Worm (Caenorhabditis elegans) whole organism, L1 larva: Measurements from ENCODE around the gene srbc-62.

Experiments used
- C16A3.4 ChIP-seq: fragments of 150-350 bp; optimal IDR thresholded peaks from 2 replicates; lab custom pipeline; 2014; ENCODE audit warnings: missing biosample characterization, missing genetic modification characterization
- C34B4.2 ChIP-seq: sonication (generic microtip); optimal IDR thresholded peaks from 2 replicates; lab custom pipeline; 2017; ENCODE audit warnings: mild to moderate bottlenecking, missing genetic modification characterization, missing compliant biosample characterization
- aha-1 ChIP-seq: fragments of 150-350 bp; optimal IDR thresholded peaks from 2 replicates; lab custom pipeline; 2014; ENCODE audit warnings: missing biosample characterization, missing genetic modification characterization
- alr-1 ChIP-seq: fragments of 200-800 bp; sonication (Bioruptor generic); optimal IDR thresholded peaks from 2 replicates; lab custom pipeline; 2018; ENCODE audit warnings: borderline replicate concordance, mild to moderate bottlenecking, missing genetic modification characterization, missing compliant biosample characterization
- blmp-1 ChIP-seq: fragments of 150-350 bp; optimal IDR thresholded peaks from 2 replicates; lab custom pipeline; 2014; ENCODE audit warnings: missing biosample characterization, missing genetic modification characterization
- ceh-82 ChIP-seq, 3 experiments: fragments of 150-350 bp in 1 of 3; sonication (generic microtip) in 2 of 3; optimal IDR thresholded peaks; 2 replicates each; lab custom pipeline; 2014 to 2017; ENCODE audit warnings: missing biosample characterization in 3 of 3, missing genetic modification characterization in 3 of 3
- efl-3 ChIP-seq: fragments of 200-800 bp; sonication (Bioruptor generic); optimal IDR thresholded peaks from 2 replicates; lab custom pipeline; 2018; ENCODE audit warnings: mild to moderate bottlenecking, missing genetic modification characterization, missing compliant biosample characterization
- egl-27 ChIP-seq, 2 experiments: fragments of 150-350 bp in 1 of 2; sonication (generic microtip); optimal IDR thresholded peaks; 3 replicates each; lab custom pipeline; 2017 to 2018; ENCODE audit warnings: missing biosample characterization in 2 of 2, missing genetic modification characterization in 2 of 2, missing genetic modification reagents in 2 of 2
- elt-2 ChIP-seq: sonication (generic microtip); optimal IDR thresholded peaks from 2 replicates; lab custom pipeline; 2016; ENCODE audit warnings: missing genetic modification characterization, mild to moderate bottlenecking, inconsistent platforms, missing compliant biosample characterization, missing genetic modification reagents
- elt-3 ChIP-seq, 6 experiments: fragments of 150-350 bp in 1 of 6; sonication (generic microtip); optimal IDR thresholded peaks; 2 replicates each; lab custom pipeline; 2017 to 2018; ENCODE audit warnings: missing biosample characterization in 6 of 6, missing genetic modification characterization in 6 of 6, inconsistent platforms in 1 of 6
- grh-1 ChIP-seq: fragments of 200-800 bp; sonication (Bioruptor generic); IDR thresholded peaks from 2 replicates; pipeline ENCODE4 v1.3.6; 2022; ENCODE audit warnings: missing genetic modification reagents, missing genetic modification characterization, missing compliant biosample characterization
- hlh-17 ChIP-seq: fragments of 200-800 bp; sonication (Bioruptor generic); optimal IDR thresholded peaks from 2 replicates; lab custom pipeline; 2018; ENCODE audit warnings: missing genetic modification characterization, mild to moderate bottlenecking, missing compliant biosample characterization, moderate library complexity, borderline replicate concordance
- hlh-4 ChIP-seq: sonication (generic microtip); optimal IDR thresholded peaks from 2 replicates; lab custom pipeline; 2016; ENCODE audit warnings: mild to moderate bottlenecking, missing genetic modification characterization, missing compliant biosample characterization
- hpl-2 ChIP-seq: fragments of 150-350 bp; optimal IDR thresholded peaks from 2 replicates; lab custom pipeline; 2014; ENCODE audit warnings: missing biosample characterization, missing genetic modification reagents, missing genetic modification characterization
- isw-1 ChIP-seq: fragments of 200-800 bp; sonication (Bioruptor generic); IDR thresholded peaks from 2 replicates; pipeline ENCODE4 v1.3.6; 2022; ENCODE audit warnings: missing genetic modification characterization, missing compliant biosample characterization
- lin-15B ChIP-seq: fragments of 150-350 bp; sonication (generic microtip); optimal IDR thresholded peaks from 3 replicates; lab custom pipeline; 2014; ENCODE audit warnings: missing biosample characterization, missing genetic modification characterization
- lin-35 ChIP-seq, 2 experiments: fragments of 150-350 bp; optimal IDR thresholded peaks; 2 replicates each; lab custom pipeline; 2014; ENCODE audit warnings: missing biosample characterization in 2 of 2, missing genetic modification characterization in 2 of 2, missing genetic modification reagents in 2 of 2
- nhr-19 ChIP-seq: fragments of 200-800 bp; sonication (Bioruptor generic); conservative IDR thresholded peaks from 2 replicates; pipeline ENCODE4 v1.3.6; 2022; ENCODE audit warnings: missing genetic modification characterization, missing compliant biosample characterization
- nhr-28 ChIP-seq: fragments of 150-350 bp; optimal IDR thresholded peaks from 2 replicates; lab custom pipeline; 2014; ENCODE audit warnings: missing biosample characterization, missing genetic modification characterization
- nhr-76 ChIP-seq: sonication (generic microtip); optimal IDR thresholded peaks from 2 replicates; lab custom pipeline; 2017; ENCODE audit warnings: missing biosample characterization, missing genetic modification characterization
- nhr-84 ChIP-seq: sonication (generic microtip); optimal IDR thresholded peaks from 2 replicates; lab custom pipeline; 2017; ENCODE audit warnings: missing biosample characterization, missing genetic modification characterization
- pqm-1 ChIP-seq: sonication (generic microtip); optimal IDR thresholded peaks from 3 replicates; lab custom pipeline; 2017; ENCODE audit warnings: missing biosample characterization, missing genetic modification characterization
- skn-1 ChIP-seq: fragments of 150-350 bp; optimal IDR thresholded peaks from 2 replicates; lab custom pipeline; 2014; ENCODE audit warnings: missing biosample characterization, missing genetic modification characterization
- unc-130 ChIP-seq: fragments of 150-350 bp; optimal IDR thresholded peaks from 2 replicates; lab custom pipeline; 2017; ENCODE audit warnings: missing biosample characterization, missing genetic modification characterization, inconsistent platforms
- unc-62 ChIP-seq: fragments of 150-350 bp; optimal IDR thresholded peaks from 2 replicates; lab custom pipeline; 2014; ENCODE audit warnings: missing biosample characterization, missing genetic modification reagents, missing genetic modification characterization
- unc-98 ChIP-seq: fragments of 200-800 bp; sonication (Bioruptor generic); IDR thresholded peaks from 2 replicates; pipeline ENCODE4 v1.3.6; 2022; ENCODE audit warnings: missing genetic modification characterization, missing compliant biosample characterization
- ztf-11 ChIP-seq, 2 experiments: sonication (generic microtip); optimal IDR thresholded peaks; 2 replicates each; lab custom pipeline; 2016 to 2017; ENCODE audit warnings: missing genetic modification characterization in 2 of 2, missing biosample characterization in 1 of 2, missing compliant biosample characterization in 1 of 2

srbc-62 gene

ce11 chrV:17177967-17178366 lies 39.8 kb upstream of the srbc-62 start, which contains the start of gene srsx-1 (continued):
- no peak for TF ChIP-seq alr-1 (tag; lab: Kevin White, UChicago)
- no peak for TF ChIP-seq unc-130

ce11 chrV:17178457-17178856 lies 39.3 kb upstream of the srbc-62 start, which contains the start of gene srh-174:
srh-174 (plus strand) TSS chrV:17178757.
- TF ChIP-seq hlh-4 (tag; lab: Kevin White, UChicago) (peak; percentile 45), aha-1 (no peak)

ce11 chrV:17182045-17182444 lies 35.7 kb upstream of the srbc-62 start, which contains the start of gene srh-159:
srh-159 (plus strand) TSS chrV:17182345.
- TF ChIP-seq C16A3.4 (tag; lab: Kevin White, UChicago) (no peak), grh-1 (GFP tag; lab: Robert Waterston, UW) (no peak), hlh-4 (tag; lab: Kevin White, UChicago) (peak; percentile 90), C34B4.2 (tag; lab: Kevin White, UChicago) (no peak), skn-1 (tag; lab: Kevin White, UChicago) (no peak)

ce11 chrV:17190399-17190798 lies 27.4 kb upstream of the srbc-62 start, which contains the start of gene str-199:
str-199 (minus strand) TSS chrV:17190499.
- TF ChIP-seq isw-1 (GFP tag; lab: Robert Waterston, UW), result no peak
- TF ChIP-seq pqm-1 (tag; lab: Kevin White, UChicago), result no peak
- no peak for TF ChIP-seq nhr-28
- no peak for TF ChIP-seq lin-15B (tag; lab: Kevin White, UChicago)
- no peak for TF ChIP-seq nhr-19 (GFP tag; lab: Robert Waterston, UW)
- TF ChIP-seq grh-1 (GFP tag; lab: Robert Waterston, UW), result no peak
- TF ChIP-seq, all 84 proteins: peak for 0

- TF ChIP-seq hlh-4 (tag; lab: Kevin White, UChicago) (peak; percentile 29), lin-15B (tag; lab: Kevin White, UChicago) (no peak)
- TF ChIP-seq, all 84 proteins: peak for 1
Measured at ce11 chrV:17192238-17192637, 25.6 kb upstream of the srbc-62 start, which contains the start of gene srz-47. srz-47 (minus strand) TSS chrV:17192338.

ce11 chrV:17198926-17199325 lies 18.9 kb upstream of the srbc-62 start, which contains the start of gene srz-96:
srz-96 (plus strand) TSS chrV:17199226.
- TF ChIP-seq blmp-1 (tag; lab: Kevin White, UChicago), result no peak
- TF ChIP-seq elt-2, result no peak
- TF ChIP-seq unc-98 (GFP tag; lab: Robert Waterston, UW), result no peak
- TF ChIP-seq unc-62 (GFP tag; lab: Kevin White, UChicago), result no peak
- TF ChIP-seq hpl-2 (GFP tag; lab: Kevin White, UChicago), result no peak
- TF ChIP-seq egl-27 (tag; optimal IDR thresholded peaks at IDR 0.05; lab: Kevin White, UChicago), result no peak
- no peak for TF ChIP-seq nhr-76 (tag; lab: Kevin White, UChicago)
- TF ChIP-seq elt-3 (tag; optimal IDR thresholded peaks at IDR 0.05; lab: Kevin White, UChicago), result no peak
- TF ChIP-seq, all 84 proteins: peak for 0

- no peak for TF ChIP-seq efl-3
- TF ChIP-seq ztf-11 (tag; optimal IDR thresholded peaks at IDR 0.05; lab: Kevin White, UChicago), result no peak
- no peak for TF ChIP-seq nhr-84 (tag; lab: Kevin White, UChicago)
- TF ChIP-seq egl-27 (tag; optimal IDR thresholded peaks at IDR 0.05; lab: Kevin White, UChicago), result no peak
- no peak for TF ChIP-seq isw-1 (GFP tag; lab: Robert Waterston, UW)
- no peak for TF ChIP-seq ceh-82 (tag; optimal IDR thresholded peaks at IDR 0.05; lab: Kevin White, UChicago)
- no peak for TF ChIP-seq lin-35 (GFP tag; optimal IDR thresholded peaks at IDR 0.05; lab: Kevin White, UChicago)
- TF ChIP-seq hlh-17 (GFP tag; lab: Kevin White, UChicago), result no peak
Measured at ce11 chrV:17201847-17202246, 15.9 kb upstream of the srbc-62 start, which contains the start of gene Y68A4A.10. Y68A4A.10 (plus strand) TSS chrV:17202147.
